Worm (Caenorhabditis elegans) whole organism, L3 larva: ENCODE measurements around the gene hsp-16.2.

Experiments
- egl-27 ChIP-seq: sonication (generic microtip); optimal IDR thresholded peaks from 4 replicates; lab custom pipeline; 2017; ENCODE audit warnings: missing biosample characterization, missing genetic modification reagents, missing genetic modification characterization
- egl-5 ChIP-seq: fragments of 150-350 bp; optimal IDR thresholded peaks from 2 replicates; lab custom pipeline; 2017; ENCODE audit warnings: missing biosample characterization, missing genetic modification reagents, missing genetic modification characterization, inconsistent platforms
- elt-3 ChIP-seq, 3 experiments: fragments of 150-350 bp in 1 of 3; sonication (generic microtip) in 2 of 3; optimal IDR thresholded peaks; 2 replicates in 2 of 3; 4 replicates in 1 of 3; lab custom pipeline; 2014 to 2017; ENCODE audit warnings: missing biosample characterization in 3 of 3, missing genetic modification characterization in 3 of 3
- fkh-10 ChIP-seq: sonication (generic microtip); optimal IDR thresholded peaks from 2 replicates; lab custom pipeline; 2017; ENCODE audit warnings: missing biosample characterization, missing genetic modification reagents, missing genetic modification characterization
- fkh-2 ChIP-seq: fragments of 150-350 bp; optimal IDR thresholded peaks from 2 replicates; lab custom pipeline; 2014; ENCODE audit warnings: missing biosample characterization, missing genetic modification reagents, missing genetic modification characterization
- fos-1 ChIP-seq: fragments of 150-350 bp; optimal IDR thresholded peaks from 2 replicates; lab custom pipeline; 2014; ENCODE audit warnings: missing biosample characterization, missing genetic modification characterization
- jun-1 ChIP-seq: fragments of 150-350 bp; optimal IDR thresholded peaks from 2 replicates; lab custom pipeline; 2014; ENCODE audit warnings: missing biosample characterization, missing genetic modification reagents, missing genetic modification characterization
- mdl-1 ChIP-seq: fragments of 150-350 bp; optimal IDR thresholded peaks from 2 replicates; lab custom pipeline; 2014; ENCODE audit warnings: missing biosample characterization, missing genetic modification characterization
- nhr-237 ChIP-seq: fragments of 150-350 bp; optimal IDR thresholded peaks from 2 replicates; lab custom pipeline; 2014; ENCODE audit warnings: missing biosample characterization, missing genetic modification characterization
- nhr-28 ChIP-seq: fragments of 150-350 bp; optimal IDR thresholded peaks from 2 replicates; lab custom pipeline; 2014; ENCODE audit warnings: missing biosample characterization, missing genetic modification characterization
- nhr-67 ChIP-seq: fragments of 150-350 bp; optimal IDR thresholded peaks from 2 replicates; lab custom pipeline; 2014; ENCODE audit warnings: missing biosample characterization, missing genetic modification characterization
- pha-4 ChIP-seq: fragments of 150-350 bp; optimal IDR thresholded peaks from 2 replicates; lab custom pipeline; 2014; ENCODE audit warnings: missing biosample characterization, missing genetic modification reagents, missing genetic modification characterization
- snpc-4 ChIP-seq: fragments of 150-350 bp; optimal IDR thresholded peaks from 2 replicates; lab custom pipeline; 2014; ENCODE audit warnings: missing biosample characterization, missing genetic modification characterization
- unc-62 ChIP-seq: fragments of 150-350 bp; sonication (generic microtip); optimal IDR thresholded peaks from 4 replicates; lab custom pipeline; 2014; ENCODE audit warnings: missing biosample characterization, missing genetic modification reagents, missing genetic modification characterization

DNA sequence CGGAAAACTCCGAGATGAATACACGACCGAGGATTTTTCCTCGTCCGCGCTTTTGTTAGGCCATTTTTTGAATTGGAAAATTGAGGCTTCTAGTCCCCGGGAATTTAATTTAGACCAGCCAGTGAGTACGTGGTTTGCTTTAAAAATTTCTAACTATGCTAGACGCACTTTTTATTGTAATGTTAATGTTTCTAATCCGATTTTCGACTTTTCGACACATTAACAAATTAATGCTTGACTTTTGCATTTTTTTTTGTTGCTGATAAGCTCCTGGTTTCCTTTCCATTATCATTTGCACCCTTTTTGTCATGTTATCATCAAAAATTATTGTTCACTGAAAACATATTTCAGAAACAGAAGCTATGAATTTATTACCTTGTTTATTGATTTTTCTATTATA, 47.9 kb downstream of the hsp-16.2 start, which contains the start of gene clec-204:
- TF ChIP-seq mdl-1 (tag; lab: Kevin White, UChicago) (no peak), egl-5 (no peak), jun-1 (tag; lab: Kevin White, UChicago) (no peak), egl-27 (tag; lab: Kevin White, UChicago) (no peak), nhr-237 (tag; lab: Kevin White, UChicago) (no peak), snpc-4 (tag; lab: Kevin White, UChicago) (no peak), nhr-28 (tag; lab: Kevin White, UChicago) (no peak), fkh-2 (no peak), pha-4 (no peak), fkh-10 (GFP tag; lab: Kevin White, UChicago) (no peak), fos-1 (tag; lab: Kevin White, UChicago) (no peak), elt-3 (tag; optimal IDR thresholded peaks at IDR 0.05; lab: Kevin White, UChicago) (no peak), unc-62 (GFP tag; lab: Kevin White, UChicago) (no peak), nhr-67 (no peak)
